Worm (Caenorhabditis elegans) whole organism, L3 larva: Measurements from ENCODE around the gene air-1.

Experiments used
- R02D3.7 ChIP-seq: fragments of 150-350 bp; optimal IDR thresholded peaks from 2 replicates; lab custom pipeline; 2014; ENCODE audit warnings: missing biosample characterization, missing genetic modification characterization
- ama-1 ChIP-seq: fragments of 150-350 bp; optimal IDR thresholded peaks from 2 replicates; lab custom pipeline; 2018
- ceh-82 ChIP-seq: fragments of 150-350 bp; optimal IDR thresholded peaks from 2 replicates; lab custom pipeline; 2014; ENCODE audit warnings: missing biosample characterization, missing genetic modification characterization
- ceh-9 ChIP-seq: sonication (generic microtip); optimal IDR thresholded peaks from 2 replicates; lab custom pipeline; 2018; ENCODE audit warnings: missing biosample characterization, missing genetic modification characterization
- daf-12 ChIP-seq: fragments of 150-350 bp; optimal IDR thresholded peaks from 2 replicates; lab custom pipeline; 2014; ENCODE audit warnings: missing biosample characterization, missing genetic modification reagents, missing genetic modification characterization
- lin-15B ChIP-seq: fragments of 150-350 bp; optimal IDR thresholded peaks from 2 replicates; lab custom pipeline; 2014; ENCODE audit warnings: missing biosample characterization, missing genetic modification characterization
- mml-1 ChIP-seq: fragments of 150-350 bp; sonication (generic microtip); optimal IDR thresholded peaks from 3 replicates; lab custom pipeline; 2014; ENCODE audit warnings: missing biosample characterization, missing genetic modification characterization
- nhr-23 ChIP-seq: fragments of 150-350 bp; optimal IDR thresholded peaks from 2 replicates; lab custom pipeline; 2014; ENCODE audit warnings: missing biosample characterization, missing genetic modification reagents, missing genetic modification characterization
- nhr-28 ChIP-seq: fragments of 150-350 bp; optimal IDR thresholded peaks from 2 replicates; lab custom pipeline; 2014; ENCODE audit warnings: missing biosample characterization, missing genetic modification characterization
- nhr-43 ChIP-seq: sonication (generic microtip); optimal IDR thresholded peaks from 2 replicates; lab custom pipeline; 2016; ENCODE audit warnings: mild to moderate bottlenecking, missing genetic modification characterization, missing compliant biosample characterization; ENCODE audit not compliant: poor library complexity, severe bottlenecking
- pha-4 ChIP-seq: fragments of 150-350 bp; optimal IDR thresholded peaks from 2 replicates; lab custom pipeline; 2014; ENCODE audit warnings: missing biosample characterization, missing genetic modification reagents, missing genetic modification characterization
- snpc-4 ChIP-seq: fragments of 150-350 bp; optimal IDR thresholded peaks from 2 replicates; lab custom pipeline; 2014; ENCODE audit warnings: missing biosample characterization, missing genetic modification characterization
- unc-62 ChIP-seq: fragments of 150-350 bp; sonication (generic microtip); optimal IDR thresholded peaks from 4 replicates; lab custom pipeline; 2014; ENCODE audit warnings: missing biosample characterization, missing genetic modification reagents, missing genetic modification characterization
- ztf-4 ChIP-seq: fragments of 150-350 bp; optimal IDR thresholded peaks from 2 replicates; lab custom pipeline; 2014; ENCODE audit warnings: missing biosample characterization, missing genetic modification characterization

- TF ChIP-seq nhr-28 (no peak), nhr-23 (tag; lab: Kevin White, UChicago) (no peak), snpc-4 (tag; lab: Kevin White, UChicago) (no peak), ztf-4 (no peak), R02D3.7 (tag; lab: Kevin White, UChicago) (no peak), ceh-9 (tag; lab: Kevin White, UChicago) (no peak), ceh-82 (tag; lab: Kevin White, UChicago) (no peak), ama-1 (lab: Kevin White, UChicago) (no peak), mml-1 (tag; lab: Kevin White, UChicago) (no peak), unc-62 (GFP tag; lab: Kevin White, UChicago) (no peak), pha-4 (tag; lab: Kevin White, UChicago) (no peak), daf-12 (no peak), nhr-43 (no peak), lin-15B (tag; lab: Kevin White, UChicago) (no peak)
Measured at ce11 chrV:8251075-8251474, 29.8 kb downstream of the air-1 start.
